Fruit fly (Drosophila melanogaster) whole organism, prepupa: ENCODE data around the gene Pop4.

ENCODE experiments used
- CG10669 ChIP-seq: fragments of 200-800 bp; sonication (Bioruptor generic); optimal IDR thresholded peaks from 3 replicates; lab custom pipeline; 2018; ENCODE audit warnings: missing biosample characterization, mild to moderate bottlenecking, missing genetic modification characterization, moderate library complexity
- CG11902 ChIP-seq: fragments of 200-800 bp; sonication (Bioruptor generic); optimal IDR thresholded peaks from 3 replicates; lab custom pipeline; 2016; ENCODE audit warnings: missing biosample characterization, missing genetic modification characterization
- CG15336 ChIP-seq: fragments of 200-800 bp; sonication (Bioruptor generic); IDR thresholded peaks from 2 replicates; pipeline ENCODE4 v1.3.6; 2022; ENCODE audit warnings: missing biosample characterization, missing genetic modification characterization
- CG6854 ChIP-seq: fragments of 200-800 bp; sonication (Bioruptor generic); optimal IDR thresholded peaks from 2 replicates; lab custom pipeline; 2017; ENCODE audit warnings: missing biosample characterization, mild to moderate bottlenecking, missing genetic modification characterization
- CG8319 ChIP-seq: fragments of 200-800 bp; sonication (Bioruptor generic); optimal IDR thresholded peaks from 3 replicates; lab custom pipeline; 2016; ENCODE audit warnings: missing biosample characterization, missing genetic modification characterization
- CG8632 ChIP-seq: fragments of 200-800 bp; sonication (Bioruptor generic); optimal IDR thresholded peaks from 3 replicates; lab custom pipeline; 2016; ENCODE audit warnings: missing biosample characterization, missing genetic modification characterization
- Ets21C ChIP-seq: fragments of 200-800 bp; sonication (Bioruptor generic); optimal IDR thresholded peaks from 3 replicates; lab custom pipeline; 2016; ENCODE audit warnings: missing biosample characterization, missing genetic modification characterization
- Hr39 ChIP-seq: fragments of 200-800 bp; sonication (Bioruptor generic); optimal IDR thresholded peaks from 2 replicates; lab custom pipeline; 2016; ENCODE audit warnings: missing biosample characterization, missing genetic modification characterization
- Lpt ChIP-seq: fragments of 200-800 bp; sonication (Bioruptor generic); optimal IDR thresholded peaks from 3 replicates; lab custom pipeline; 2016; ENCODE audit warnings: missing biosample characterization, missing genetic modification characterization
- OdsH ChIP-seq: fragments of 200-800 bp; sonication (Bioruptor generic); optimal IDR thresholded peaks from 3 replicates; lab custom pipeline; 2016; ENCODE audit warnings: missing biosample characterization, missing genetic modification characterization
- Sox15 ChIP-seq: fragments of 200-800 bp; sonication (Bioruptor generic); optimal IDR thresholded peaks from 3 replicates; lab custom pipeline; 2016; ENCODE audit warnings: missing biosample characterization, missing genetic modification characterization
- dsx ChIP-seq: fragments of 200-800 bp; optimal IDR thresholded peaks from 3 replicates; lab custom pipeline; 2019; ENCODE audit warnings: missing biosample characterization, mild to moderate bottlenecking, missing genetic modification characterization, moderate library complexity; ENCODE audit not compliant: poor library complexity, severe bottlenecking
- esn ChIP-seq: fragments of 200-800 bp; sonication (Bioruptor generic); optimal IDR thresholded peaks from 2 replicates; lab custom pipeline; 2016; ENCODE audit warnings: missing biosample characterization, mild to moderate bottlenecking, missing genetic modification characterization, moderate library complexity
- lz ChIP-seq: fragments of 200-800 bp; sonication (Bioruptor generic); optimal IDR thresholded peaks from 3 replicates; lab custom pipeline; 2016; ENCODE audit warnings: missing biosample characterization, missing genetic modification characterization

DNA sequence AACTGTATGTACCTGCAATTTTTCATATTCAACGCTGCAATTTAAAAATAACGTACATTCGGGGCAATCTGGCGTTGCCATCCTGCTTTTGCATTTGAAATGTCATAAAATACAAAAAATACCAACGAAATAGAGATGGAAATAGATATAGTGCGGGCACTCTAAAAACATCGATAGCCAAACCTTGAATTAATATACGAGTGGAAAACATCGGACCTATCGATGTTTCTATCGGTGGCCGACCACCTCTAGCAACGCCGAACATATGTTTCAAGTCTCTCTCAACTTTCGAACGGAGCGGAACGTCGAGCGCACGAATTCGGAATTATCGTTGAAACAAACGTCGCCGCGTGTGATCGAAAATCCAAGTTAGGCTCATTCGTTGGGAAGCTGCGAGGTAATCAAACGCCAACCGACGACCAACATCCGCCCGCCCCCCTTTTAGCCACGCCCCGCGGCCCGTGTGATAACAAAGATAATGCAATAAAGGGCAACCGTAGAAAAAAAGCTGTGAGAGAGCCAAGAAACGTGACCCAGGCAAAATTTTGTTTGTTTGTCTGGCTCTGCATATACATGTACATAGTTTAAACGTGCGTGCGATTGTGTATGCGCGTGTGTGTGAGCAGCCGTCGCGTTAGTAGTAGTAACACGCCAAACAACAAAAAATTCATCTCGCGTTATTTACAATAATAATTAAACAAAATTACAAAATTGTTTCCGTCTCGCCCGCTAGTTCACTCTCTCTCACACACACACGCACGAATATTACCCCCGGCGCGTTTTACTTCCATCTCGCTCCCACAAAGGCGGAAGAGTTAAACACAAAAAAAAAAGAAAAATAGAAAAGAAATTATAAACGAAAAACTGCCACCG, 563 bp upstream of the Pop4 start, which contains the start of gene nmo:
- TF ChIP-seq CG6854 (GFP tag; lab: Kevin White, UChicago) (peak; percentile 80), CG10669 (GFP tag; lab: Kevin White, UChicago) (no peak), Hr39 (GFP tag; lab: Kevin White, UChicago) (no peak), CG8632 (no peak), Ets21C (GFP tag; lab: Kevin White, UChicago) (no peak), OdsH (no peak), Sox15 (GFP tag; lab: Kevin White, UChicago) (no peak), lz (GFP tag; lab: Kevin White, UChicago) (no peak), CG15336 (no peak), esn (GFP tag; lab: Kevin White, UChicago) (peak; percentile 3), CG11902 (no peak), Lpt (GFP tag; lab: Kevin White, UChicago) (no peak), CG8319 (GFP tag; lab: Kevin White, UChicago) (no peak), dsx (GFP tag; lab: Kevin White, UChicago) (peak; percentile 24)
